Worm (Caenorhabditis elegans): ENCODE measurements around the gene metr-1.

ce11 chrII:10947317-10947716, 21.0 kb downstream of the metr-1 start, which contains the start of the genes tceb-3 and gskl-1:
- TF ChIP-seq flt-1 (GFP tag; IDR thresholded peaks at IDR 0.05) = no peak
- no peak for TF ChIP-seq ztf-23 (GFP tag; IDR thresholded peaks at IDR 0.05)
- no peak for TF ChIP-seq T22C8.4 (GFP tag; IDR thresholded peaks at IDR 0.05)
- TF ChIP-seq klf-2 (GFP tag; conservative IDR thresholded peaks at IDR 0.05) = no peak
- TF ChIP-seq cog-1 (tag; optimal IDR thresholded peaks at IDR 0.05) = no peak
- no peak for TF ChIP-seq ztf-29 (GFP tag; IDR thresholded peaks at IDR 0.05)
- TF ChIP-seq med-1 (GFP tag; optimal IDR thresholded peaks at IDR 0.05; ENCODE audit: insufficient read depth) = no peak
- TF ChIP-seq tab-1 (GFP tag; IDR thresholded peaks at IDR 0.05) = no peak

Measured in whole organism, midembryonic.